Worm (Caenorhabditis elegans) whole organism, early embryonic: ENCODE measurements around the gene lgc-31.

Experiments used
- ama-1 ChIP-seq: fragments of 150-350 bp; optimal IDR thresholded peaks from 2 replicates; lab custom pipeline; 2014
- ets-7 ChIP-seq: sonication (generic microtip); optimal IDR thresholded peaks from 2 replicates; lab custom pipeline; 2016; ENCODE audit warnings: missing genotype, missing genetic modification characterization, missing compliant biosample characterization
- flt-1 ChIP-seq: fragments of 200-800 bp; sonication (Bioruptor generic); IDR thresholded peaks from 2 replicates; pipeline ENCODE4 v1.3.6; 2022; ENCODE audit warnings: missing genetic modification characterization, missing compliant biosample characterization
- hnd-1 ChIP-seq: sonication (generic microtip); optimal IDR thresholded peaks from 2 replicates; lab custom pipeline; 2016; ENCODE audit warnings: missing genetic modification characterization, missing compliant biosample characterization
- scrt-1 ChIP-seq: fragments of 200-800 bp; sonication (Bioruptor generic); IDR thresholded peaks from 2 replicates; pipeline ENCODE4 v1.3.6; 2022; ENCODE audit warnings: missing genetic modification characterization, missing compliant biosample characterization
- sea-1 ChIP-seq: fragments of 200-800 bp; sonication (Bioruptor generic); conservative IDR thresholded peaks from 2 replicates; pipeline ENCODE4 v1.3.6; 2022; ENCODE audit warnings: missing genetic modification characterization, missing compliant biosample characterization
- tbx-11 ChIP-seq: fragments of 200-800 bp; sonication (Bioruptor generic); IDR thresholded peaks from 2 replicates; pipeline ENCODE4 v1.3.6; 2022; ENCODE audit warnings: missing genetic modification characterization, missing compliant biosample characterization

DNA sequence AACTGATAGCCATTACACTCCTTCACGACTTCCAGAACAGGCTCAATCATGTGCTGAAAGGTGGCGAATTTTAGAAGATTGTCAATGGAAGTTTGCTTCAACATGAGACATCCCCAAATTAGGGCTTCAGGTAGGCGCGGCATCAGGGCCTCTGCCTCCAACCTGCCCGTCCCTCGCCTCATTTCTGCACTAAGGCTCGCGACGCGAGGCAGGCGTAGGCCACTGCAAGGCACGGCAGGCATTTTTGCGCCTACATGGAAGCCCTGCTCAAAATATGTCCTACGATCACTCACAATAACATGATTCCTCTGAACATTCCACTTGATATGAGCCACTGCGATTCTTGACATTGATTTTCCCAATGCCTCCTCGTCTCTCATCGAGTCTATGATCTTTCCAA, 21.4 kb upstream of the lgc-31 start:
- TF ChIP-seq ama-1 (lab: Kevin White, UChicago): no peak
- no peak for TF ChIP-seq scrt-1 (GFP tag; lab: Robert Waterston, UW)
- no peak for TF ChIP-seq hnd-1 (tag; lab: Kevin White, UChicago)
- TF ChIP-seq tbx-11: no peak
- TF ChIP-seq ets-7 (tag; lab: Kevin White, UChicago): no peak
- TF ChIP-seq flt-1 (GFP tag; lab: Robert Waterston, UW): no peak
- no peak for TF ChIP-seq sea-1 (GFP tag; lab: Robert Waterston, UW)
